Fruit fly (Drosophila melanogaster): ENCODE measurements around the gene sas.

DNA sequence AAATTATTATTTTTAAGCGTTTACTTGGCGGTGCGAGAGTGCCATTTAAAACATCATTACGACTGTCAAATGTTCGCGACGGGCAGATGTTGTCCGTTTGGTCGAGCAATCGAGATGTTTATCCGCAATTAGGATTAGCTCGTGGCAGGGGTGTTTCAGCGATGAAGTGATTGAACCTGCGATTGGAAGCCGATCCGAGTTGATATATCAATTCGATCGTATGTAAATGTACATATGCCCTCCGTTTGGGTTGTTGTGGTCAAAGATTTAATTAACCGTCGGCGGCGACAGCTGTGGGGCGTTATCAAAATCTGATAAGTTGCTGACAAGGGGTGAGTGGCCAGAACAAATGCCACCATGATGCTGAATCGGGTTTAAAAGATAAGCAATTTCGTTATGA is 20.0 kb upstream of the sas start:
- TF ChIP-seq usp (GFP tag; optimal IDR thresholded peaks at IDR 0.05) (no peak), pan (optimal IDR thresholded peaks at IDR 0.05) (no peak)
